Worm (Caenorhabditis elegans) whole organism, L4 larva: ENCODE measurements around the gene ZK228.10.

Experiments used
- F10B5.3 ChIP-seq: sonication (generic microtip); optimal IDR thresholded peaks from 2 replicates; lab custom pipeline; 2016; ENCODE audit warnings: mild to moderate bottlenecking, missing genetic modification characterization, missing compliant biosample characterization
- F26F4.8 ChIP-seq: fragments of 200-800 bp; sonication (Bioruptor generic); conservative IDR thresholded peaks from 2 replicates; pipeline ENCODE4 v1.3.6; 2022; ENCODE audit warnings: missing genetic modification characterization, missing compliant biosample characterization
- F49E8.2 ChIP-seq: sonication (generic microtip); optimal IDR thresholded peaks from 2 replicates; lab custom pipeline; 2016; ENCODE audit warnings: missing compliant biosample characterization, mild to moderate bottlenecking, missing genetic modification characterization, borderline replicate concordance
- T20F7.1 ChIP-seq: fragments of 200-800 bp; sonication (Bioruptor generic); optimal IDR thresholded peaks from 2 replicates; lab custom pipeline; 2018; ENCODE audit warnings: mild to moderate bottlenecking, missing genetic modification characterization, missing compliant biosample characterization
- T26A8.4 ChIP-seq: fragments of 200-800 bp; sonication (Bioruptor generic); IDR thresholded peaks from 2 replicates; pipeline ENCODE4 v1.3.6; 2022; ENCODE audit warnings: missing genetic modification characterization, missing compliant biosample characterization
- Y105C5A.15 ChIP-seq: fragments of 200-800 bp; sonication (Bioruptor generic); IDR thresholded peaks from 2 replicates; pipeline ENCODE4 v1.3.6; 2022; ENCODE audit warnings: missing genetic modification characterization, missing compliant biosample characterization
- ZK337.2 ChIP-seq: fragments of 200-800 bp; sonication (Bioruptor generic); IDR thresholded peaks from 2 replicates; pipeline ENCODE4 v1.3.6; 2022; ENCODE audit warnings: missing genetic modification reagents, missing genetic modification characterization, missing compliant biosample characterization
- aha-1 ChIP-seq: fragments of 150-350 bp; peaks from one replicate; lab custom pipeline; 2014; ENCODE audit warnings: missing biosample characterization, missing genetic modification characterization
- ceh-20 ChIP-seq: fragments of 200-800 bp; sonication (Bioruptor generic); IDR thresholded peaks from 2 replicates; pipeline ENCODE4 v1.3.6; 2022; ENCODE audit warnings: missing genetic modification reagents, missing genetic modification characterization, missing compliant biosample characterization
- ceh-44 ChIP-seq: fragments of 200-800 bp; sonication (Bioruptor generic); IDR thresholded peaks from 2 replicates; pipeline ENCODE4 v1.3.6; 2022; ENCODE audit warnings: missing genetic modification reagents, missing genetic modification characterization, missing compliant biosample characterization
- ces-1 ChIP-seq: fragments of 150-350 bp; sonication (generic microtip); optimal IDR thresholded peaks from 4 replicates; lab custom pipeline; 2014; ENCODE audit warnings: missing biosample characterization, missing genetic modification reagents, missing genetic modification characterization
- ctbp-1 ChIP-seq: fragments of 200-800 bp; sonication (Bioruptor generic); IDR thresholded peaks from 2 replicates; pipeline ENCODE4 v1.3.6; 2022; ENCODE audit warnings: missing genetic modification reagents, missing genetic modification characterization, missing compliant biosample characterization
- daf-16 ChIP-seq, 3 experiments: sonication (generic microtip); optimal IDR thresholded peaks; 2 replicates each; lab custom pipeline; 2016 to 2017; ENCODE audit warnings: missing genetic modification characterization in 3 of 3, missing genetic modification reagents in 3 of 3, mild to moderate bottlenecking in 2 of 3, missing compliant biosample characterization in 2 of 3, missing biosample characterization in 1 of 3, moderate library complexity in 1 of 3
- dmd-6 ChIP-seq: fragments of 200-800 bp; sonication (Bioruptor generic); IDR thresholded peaks from 2 replicates; pipeline ENCODE4 v1.3.6; 2022; ENCODE audit warnings: missing genetic modification reagents, missing genetic modification characterization, missing compliant biosample characterization
- dmd-8 ChIP-seq: fragments of 200-800 bp; sonication (Bioruptor generic); IDR thresholded peaks from 2 replicates; pipeline ENCODE4 v1.3.6; 2022; ENCODE audit warnings: missing genetic modification characterization, missing compliant biosample characterization
- duxl-1 ChIP-seq: sonication (generic microtip); optimal IDR thresholded peaks from 2 replicates; lab custom pipeline; 2016; ENCODE audit warnings: mild to moderate bottlenecking, missing genetic modification characterization, moderate library complexity, missing compliant biosample characterization; ENCODE audit not compliant: poor library complexity
- egl-43 ChIP-seq: fragments of 200-800 bp; sonication (Bioruptor generic); IDR thresholded peaks from 2 replicates; pipeline ENCODE4 v1.3.6; 2022; ENCODE audit warnings: missing genetic modification reagents, missing genetic modification characterization, missing compliant biosample characterization
- hlh-11 ChIP-seq: fragments of 200-800 bp; sonication (Bioruptor generic); optimal IDR thresholded peaks from 2 replicates; lab custom pipeline; 2018; ENCODE audit warnings: mild to moderate bottlenecking, missing genetic modification characterization, missing compliant biosample characterization
- hlh-30 ChIP-seq: sonication (generic microtip); optimal IDR thresholded peaks from 2 replicates; lab custom pipeline; 2017; ENCODE audit warnings: antibody characterized with exemption, mild to moderate bottlenecking, missing genetic modification characterization, missing compliant biosample characterization; ENCODE audit not compliant: insufficient read depth
- hmg-1.1 ChIP-seq: fragments of 200-800 bp; sonication (Bioruptor generic); IDR thresholded peaks from 2 replicates; pipeline ENCODE4 v1.3.6; 2022; ENCODE audit warnings: missing genetic modification reagents, missing genetic modification characterization, missing compliant biosample characterization
- jun-1 ChIP-seq: fragments of 150-350 bp; optimal IDR thresholded peaks from 2 replicates; lab custom pipeline; 2014; ENCODE audit warnings: missing biosample characterization, missing genetic modification reagents, missing genetic modification characterization
- lim-7 ChIP-seq: fragments of 200-800 bp; sonication (Bioruptor generic); IDR thresholded peaks from 2 replicates; pipeline ENCODE4 v1.3.6; 2022; ENCODE audit warnings: missing genetic modification characterization, missing compliant biosample characterization
- lin-1 ChIP-seq: fragments of 200-800 bp; sonication (Bioruptor generic); IDR thresholded peaks from 2 replicates; pipeline ENCODE4 v1.3.6; 2022; ENCODE audit warnings: missing genetic modification reagents, missing genetic modification characterization, missing compliant biosample characterization
- lin-13 ChIP-seq: fragments of 150-350 bp; optimal IDR thresholded peaks from 2 replicates; lab custom pipeline; 2014; ENCODE audit warnings: missing biosample characterization, missing genetic modification reagents, missing genetic modification characterization
- lin-39 ChIP-seq: fragments of 150-350 bp; optimal IDR thresholded peaks from 2 replicates; lab custom pipeline; 2014; ENCODE audit warnings: missing biosample characterization, missing genetic modification reagents, missing genetic modification characterization
- madf-5 ChIP-seq, 2 experiments: fragments of 200-800 bp; sonication (Bioruptor generic); IDR thresholded peaks; 2 replicates each; pipeline ENCODE4 v1.3.6; 2022; ENCODE audit warnings: missing compliant biosample characterization in 2 of 2, missing genetic modification characterization in 2 of 2
- madf-9 ChIP-seq: fragments of 200-800 bp; sonication (Bioruptor generic); conservative IDR thresholded peaks from 2 replicates; pipeline ENCODE4 v1.3.6; 2022; ENCODE audit warnings: missing genetic modification reagents, missing genetic modification characterization, missing compliant biosample characterization
- mdl-1 ChIP-seq, 2 experiments: fragments of 150-350 bp in 1 of 2; sonication (generic microtip) in 1 of 2; optimal IDR thresholded peaks; 2 replicates each; lab custom pipeline; 2014 to 2017; ENCODE audit warnings: missing biosample characterization in 2 of 2, missing genetic modification characterization in 2 of 2
- mdt-29 ChIP-seq: fragments of 200-800 bp; sonication (Bioruptor generic); IDR thresholded peaks from 2 replicates; pipeline ENCODE4 v1.3.6; 2022; ENCODE audit warnings: missing genetic modification reagents, missing genetic modification characterization, missing compliant biosample characterization
- nhr-10 ChIP-seq: fragments of 150-350 bp; optimal IDR thresholded peaks from 2 replicates; lab custom pipeline; 2014; ENCODE audit warnings: missing biosample characterization, missing genetic modification characterization
- nhr-102 ChIP-seq: sonication (generic microtip); optimal IDR thresholded peaks from 2 replicates; lab custom pipeline; 2016; ENCODE audit warnings: mild to moderate bottlenecking, missing genetic modification characterization, moderate library complexity, missing compliant biosample characterization
- nhr-41 ChIP-seq: fragments of 200-800 bp; sonication (Bioruptor generic); IDR thresholded peaks from 2 replicates; pipeline ENCODE4 v1.3.6; 2022; ENCODE audit warnings: missing genetic modification reagents, missing genetic modification characterization, missing compliant biosample characterization
- nhr-42 ChIP-seq: fragments of 200-800 bp; sonication (Bioruptor generic); IDR thresholded peaks from 2 replicates; pipeline ENCODE4 v1.3.6; 2022; ENCODE audit warnings: missing genetic modification characterization, missing compliant biosample characterization
- nhr-6 ChIP-seq: fragments of 150-350 bp; optimal IDR thresholded peaks from 2 replicates; lab custom pipeline; 2014; ENCODE audit warnings: missing biosample characterization, missing genetic modification characterization
- nhr-76 ChIP-seq: fragments of 150-350 bp; optimal IDR thresholded peaks from 2 replicates; lab custom pipeline; 2014; ENCODE audit warnings: missing biosample characterization, missing genetic modification characterization
- php-3 ChIP-seq: fragments of 200-800 bp; sonication (Bioruptor generic); IDR thresholded peaks from 2 replicates; pipeline ENCODE4 v1.3.6; 2022; ENCODE audit warnings: missing genetic modification reagents, missing genetic modification characterization, missing compliant biosample characterization
- set-16 ChIP-seq: fragments of 200-800 bp; sonication (Bioruptor generic); IDR thresholded peaks from 2 replicates; pipeline ENCODE4 v1.3.6; 2022; ENCODE audit warnings: missing genetic modification reagents, missing genetic modification characterization, missing compliant biosample characterization
- snpc-1.2 ChIP-seq: fragments of 200-800 bp; sonication (Bioruptor generic); IDR thresholded peaks from 2 replicates; pipeline ENCODE4 v1.3.6; 2022; ENCODE audit warnings: missing genetic modification reagents, missing genetic modification characterization, missing compliant biosample characterization
- spr-3 ChIP-seq: fragments of 200-800 bp; sonication (Bioruptor generic); optimal IDR thresholded peaks from 2 replicates; lab custom pipeline; 2018; ENCODE audit warnings: mild to moderate bottlenecking, missing genetic modification characterization, missing compliant biosample characterization
- tra-1 ChIP-seq: fragments of 200-800 bp; sonication (Bioruptor generic); IDR thresholded peaks from 2 replicates; pipeline ENCODE4 v1.3.6; 2022; ENCODE audit warnings: missing genetic modification reagents, missing genetic modification characterization, missing compliant biosample characterization
- unc-130 ChIP-seq: sonication (generic microtip); optimal IDR thresholded peaks from 2 replicates; lab custom pipeline; 2016; ENCODE audit warnings: missing genetic modification reagents, missing genetic modification characterization, missing compliant biosample characterization
- vab-7 ChIP-seq: fragments of 200-800 bp; sonication (Bioruptor generic); IDR thresholded peaks from 2 replicates; pipeline ENCODE4 v1.3.6; 2022; ENCODE audit warnings: missing genetic modification reagents, missing genetic modification characterization, missing compliant biosample characterization
- zag-1 ChIP-seq: fragments of 150-350 bp; optimal IDR thresholded peaks from 2 replicates; lab custom pipeline; 2014; ENCODE audit warnings: missing biosample characterization, missing genetic modification characterization
- zfp-3 ChIP-seq: fragments of 200-800 bp; sonication (Bioruptor generic); conservative IDR thresholded peaks from 2 replicates; pipeline ENCODE4 v1.3.6; 2022; ENCODE audit warnings: missing genetic modification reagents, missing genetic modification characterization, missing compliant biosample characterization
- zip-2 ChIP-seq: fragments of 150-350 bp; optimal IDR thresholded peaks from 2 replicates; lab custom pipeline; 2014; ENCODE audit warnings: missing biosample characterization, missing genetic modification characterization
- ztf-11 ChIP-seq: fragments of 150-350 bp; optimal IDR thresholded peaks from 2 replicates; lab custom pipeline; 2014; ENCODE audit warnings: missing biosample characterization, missing genetic modification characterization

ZK228.10 gene

ce11 chrV:18456574-18456973, at the start of gene ZK228.10:
Gene ZK228.10, plus strand, starts transcription at chrV:18456874.
- TF ChIP-seq duxl-1 (no peak), madf-9 (GFP tag; lab: Robert Waterston, UW) (no peak), php-3 (GFP tag; lab: Robert Waterston, UW) (no peak), zip-2 (tag; lab: Kevin White, UChicago) (no peak), zfp-3 (GFP tag; lab: Robert Waterston, UW) (no peak), hmg-1.1 (GFP tag; lab: Robert Waterston, UW) (no peak), T20F7.1 (GFP tag; lab: Kevin White, UChicago) (no peak), lin-39 (tag; lab: Kevin White, UChicago) (no peak), nhr-102 (no peak), nhr-6 (tag; lab: Kevin White, UChicago) (no peak), F10B5.3 (no peak), nhr-42 (GFP tag; lab: Robert Waterston, UW) (no peak), ztf-11 (tag; lab: Kevin White, UChicago) (no peak), F49E8.2 (no peak), nhr-76 (tag; lab: Kevin White, UChicago) (no peak), aha-1 (tag; lab: Kevin White, UChicago) (no peak), nhr-10 (tag; lab: Kevin White, UChicago) (no peak), ctbp-1 (GFP tag; lab: Robert Waterston, UW) (no peak)

ce11 chrV:18410142-18410541, 46.5 kb upstream of the ZK228.10 start, which contains the start of gene srh-207:
Gene srh-207, minus strand, starts transcription at chrV:18410242.
- TF ChIP-seq F49E8.2 (no peak), set-16 (GFP tag; lab: Robert Waterston, UW) (no peak), nhr-102 (no peak), hlh-30 (tag; lab: Kevin White, UChicago) (no peak), dmd-8 (GFP tag; lab: Robert Waterston, UW) (no peak), nhr-41 (GFP tag; lab: Robert Waterston, UW) (no peak), ceh-44 (GFP tag; lab: Robert Waterston, UW) (no peak), ces-1 (no peak), lin-13 (no peak), jun-1 (tag; lab: Kevin White, UChicago) (no peak), aha-1 (tag; lab: Kevin White, UChicago) (no peak), ZK337.2 (GFP tag; lab: Robert Waterston, UW) (no peak), mdt-29 (GFP tag; lab: Robert Waterston, UW) (no peak), zag-1 (tag; lab: Kevin White, UChicago) (no peak), ceh-20 (no peak)

ce11 chrV:18412351-18412750, 44.3 kb upstream of the ZK228.10 start:
- TF ChIP-seq hlh-11 (tag; lab: Kevin White, UChicago) (peak; percentile 0), madf-5 (GFP tag; IDR thresholded peaks at IDR 0.05; lab: Robert Waterston, UW) (peak in 1 of 2 experiments; percentile 57; a peak in 1 of 4 replicates), T26A8.4 (GFP tag; lab: Robert Waterston, UW) (no peak), spr-3 (GFP tag; lab: Kevin White, UChicago) (no peak), php-3 (GFP tag; lab: Robert Waterston, UW) (peak; percentile 20; the same call in 1 of the 2 replicates), dmd-6 (peak; percentile 36; the same call in 1 of the 2 replicates), ZK337.2 (GFP tag; lab: Robert Waterston, UW) (0 out of 2 replicates have a peak, but pooled peaks have one; percentile 23), daf-16 (GFP tag; optimal IDR thresholded peaks at IDR 0.05; lab: Kevin White, UChicago) (peak in 1 of 2 experiments; percentile 44), daf-16 (tag; optimal IDR thresholded peaks at IDR 0.05; lab: Kevin White, UChicago) (peak; percentile 54), unc-130 (peak; percentile 38), tra-1 (GFP tag; lab: Robert Waterston, UW) (0 out of 2 replicates have a peak, but pooled peaks have one; percentile 26), snpc-1.2 (GFP tag; lab: Robert Waterston, UW) (peak; percentile 70), jun-1 (tag; lab: Kevin White, UChicago) (no peak), Y105C5A.15 (peak; percentile 41; the same call in 1 of the 2 replicates), egl-43 (peak; percentile 73), lin-39 (tag; lab: Kevin White, UChicago) (no peak), mdl-1 (tag; optimal IDR thresholded peaks at IDR 0.05; lab: Kevin White, UChicago) (no peak), lin-1 (GFP tag; lab: Robert Waterston, UW) (0 out of 2 replicates have a peak, but pooled peaks have one; percentile 50), ceh-20 (0 out of 2 replicates have a peak, but pooled peaks have one; percentile 40), lim-7 (GFP tag; lab: Robert Waterston, UW) (peak; percentile 79), F26F4.8 (GFP tag; lab: Robert Waterston, UW) (peak; percentile 59; the same call in 1 of the 2 replicates), vab-7 (GFP tag; lab: Robert Waterston, UW) (peak; percentile 65; the same call in 1 of the 2 replicates), F49E8.2 (peak; percentile 10), duxl-1 (peak; percentile 80)
